Fruit fly (Drosophila melanogaster) whole organism, embryonic: ENCODE data around the gene CG32459.

Experiments
- Antp ChIP-seq: fragments of 200-800 bp; sonication (Bioruptor generic); optimal IDR thresholded peaks from 3 replicates; lab custom pipeline; 2016; ENCODE audit warnings: missing biosample characterization, missing genetic modification characterization
- CG10462 ChIP-seq: fragments of 200-800 bp; sonication (Bioruptor generic); optimal IDR thresholded peaks from 2 replicates; lab custom pipeline; 2016; ENCODE audit warnings: missing biosample characterization, missing genetic modification characterization
- CG11093 ChIP-seq: fragments of 200-800 bp; sonication (Bioruptor generic); IDR thresholded peaks from 3 replicates; pipeline ENCODE4 v1.3.6; 2022; ENCODE audit warnings: missing biosample characterization, missing genetic modification characterization
- CG13424 ChIP-seq: fragments of 200-800 bp; sonication (Bioruptor generic); optimal IDR thresholded peaks from 2 replicates; lab custom pipeline; 2019; ENCODE audit warnings: missing biosample characterization, mild to moderate bottlenecking, missing genetic modification characterization, moderate library complexity
- CG15514 ChIP-seq: fragments of 200-800 bp; sonication (Bioruptor generic); optimal IDR thresholded peaks from 3 replicates; lab custom pipeline; 2017; ENCODE audit warnings: missing biosample characterization, missing genetic modification characterization, mild to moderate bottlenecking, moderate library complexity, missing genetic modification reagents
- CG17186 ChIP-seq: fragments of 200-800 bp; sonication (Bioruptor generic); optimal IDR thresholded peaks from 3 replicates; lab custom pipeline; 2017; ENCODE audit warnings: missing biosample characterization, missing genetic modification reagents, missing genetic modification characterization
- CG17912 ChIP-seq: fragments of 200-800 bp; sonication (Bioruptor generic); optimal IDR thresholded peaks from 2 replicates; lab custom pipeline; 2018; ENCODE audit warnings: missing biosample characterization, mild to moderate bottlenecking, missing genetic modification characterization
- CG43689 ChIP-seq: fragments of 200-800 bp; sonication (Bioruptor generic); IDR thresholded peaks from 2 replicates; pipeline ENCODE4 v1.3.6; 2022; ENCODE audit warnings: missing biosample characterization, missing genetic modification characterization
- CG5953 ChIP-seq: fragments of 200-800 bp; sonication (Bioruptor generic); IDR thresholded peaks from 2 replicates; pipeline ENCODE4 v1.3.6; 2022; ENCODE audit warnings: missing biosample characterization, missing genetic modification characterization
- CG6254 ChIP-seq: fragments of 200-800 bp; sonication (Bioruptor generic); optimal IDR thresholded peaks from 3 replicates; lab custom pipeline; 2017; ENCODE audit warnings: mild to moderate bottlenecking, missing biosample characterization, missing genetic modification reagents, missing genetic modification characterization
- CG6654 ChIP-seq: fragments of 200-800 bp; sonication (Bioruptor generic); optimal IDR thresholded peaks from 2 replicates; lab custom pipeline; 2017; ENCODE audit warnings: missing biosample characterization, mild to moderate bottlenecking, missing genetic modification characterization
- CG7963 ChIP-seq: fragments of 200-800 bp; sonication (Bioruptor generic); IDR thresholded peaks from 3 replicates; pipeline ENCODE4 v1.3.6; 2022; ENCODE audit warnings: missing biosample characterization, missing genetic modification characterization; ENCODE audit not compliant: partially characterized antibody
- Dad ChIP-seq: fragments of 200-800 bp; sonication (Bioruptor generic); optimal IDR thresholded peaks from 3 replicates; lab custom pipeline; 2016; ENCODE audit warnings: missing biosample characterization, missing genetic modification characterization
- Dp ChIP-seq: fragments of 200-800 bp; sonication (Bioruptor generic); optimal IDR thresholded peaks from 2 replicates; lab custom pipeline; 2018; ENCODE audit warnings: missing biosample characterization, mild to moderate bottlenecking, missing genetic modification characterization, moderate library complexity
- Elba2 ChIP-seq: fragments of 200-800 bp; sonication (Bioruptor generic); optimal IDR thresholded peaks from 3 replicates; lab custom pipeline; 2016; ENCODE audit warnings: missing biosample characterization, missing genetic modification characterization
- Hey ChIP-seq: fragments of 200-800 bp; sonication (Bioruptor generic); optimal IDR thresholded peaks from 3 replicates; lab custom pipeline; 2018; ENCODE audit warnings: missing biosample characterization, mild to moderate bottlenecking, missing genetic modification characterization
- Hsf ChIP-seq: fragments of 200-800 bp; sonication (Bioruptor generic); optimal IDR thresholded peaks from 3 replicates; lab custom pipeline; 2016; ENCODE audit warnings: missing biosample characterization, missing genetic modification characterization
- Med ChIP-seq: fragments of 200-800 bp; sonication (Bioruptor generic); peaks from one replicate; lab custom pipeline; 2016; ENCODE audit warnings: missing biosample characterization, missing genetic modification characterization, mild to moderate bottlenecking, inconsistent platforms, moderate library complexity
- Mrtf ChIP-seq: fragments of 200-800 bp; sonication (Bioruptor generic); IDR thresholded peaks from 3 replicates; pipeline ENCODE4 v1.3.6; 2022; ENCODE audit warnings: missing biosample characterization, missing genetic modification characterization
- Ptx1 ChIP-seq: fragments of 200-800 bp; sonication (Bioruptor generic); IDR thresholded peaks from 2 replicates; pipeline ENCODE4 v1.3.6; 2022; ENCODE audit warnings: missing biosample characterization, missing genetic modification characterization
- Rfx ChIP-seq: fragments of 200-800 bp; sonication (Bioruptor generic); IDR thresholded peaks from 2 replicates; pipeline ENCODE4 v1.3.6; 2022; ENCODE audit warnings: missing biosample characterization, missing genetic modification characterization
- Six4 ChIP-seq: fragments of 200-800 bp; sonication (Bioruptor generic); optimal IDR thresholded peaks from 2 replicates; lab custom pipeline; 2016; ENCODE audit warnings: missing biosample characterization, missing genetic modification characterization
- Sox100B ChIP-seq: fragments of 200-800 bp; sonication (Bioruptor generic); optimal IDR thresholded peaks from 3 replicates; lab custom pipeline; 2018; ENCODE audit warnings: missing biosample characterization, mild to moderate bottlenecking, missing genetic modification characterization
- Trl ChIP-seq, 3 experiments: fragments of >200 bp in 2 of 3; fragments of 200-800 bp in 1 of 3; sonication (Bioruptor generic) in 1 of 3; optimal IDR thresholded peaks; 2 replicates in 1 of 3; 3 replicates in 2 of 3; lab custom pipeline; 2016 to 2017; ENCODE audit warnings: missing biosample characterization in 1 of 3, missing genetic modification characterization in 1 of 3
- Xbp1 ChIP-seq: fragments of 200-800 bp; sonication (Bioruptor generic); optimal IDR thresholded peaks from 3 replicates; lab custom pipeline; 2016; ENCODE audit warnings: missing biosample characterization, mild to moderate bottlenecking, missing genetic modification characterization
- amos ChIP-seq: fragments of 200-800 bp; sonication (Bioruptor generic); IDR thresholded peaks from 2 replicates; pipeline ENCODE4 v1.3.6; 2022; ENCODE audit warnings: missing biosample characterization, missing genetic modification characterization; ENCODE audit not compliant: partially characterized antibody
- ato ChIP-seq: fragments of 200-800 bp; sonication (Bioruptor generic); IDR thresholded peaks from 2 replicates; pipeline ENCODE4 v1.3.6; 2022; ENCODE audit warnings: missing biosample characterization, missing genetic modification characterization; ENCODE audit not compliant: partially characterized antibody
- az2 ChIP-seq: fragments of 200-800 bp; sonication (Bioruptor generic); optimal IDR thresholded peaks from 3 replicates; lab custom pipeline; 2016; ENCODE audit warnings: missing biosample characterization, missing genetic modification characterization
- bigmax ChIP-seq: fragments of 200-800 bp; sonication (Bioruptor generic); optimal IDR thresholded peaks from 2 replicates; lab custom pipeline; 2018; ENCODE audit warnings: missing biosample characterization, mild to moderate bottlenecking, missing genetic modification characterization
- eve ChIP-seq, 2 experiments: fragments of >200 bp; optimal IDR thresholded peaks; 2 replicates each; lab custom pipeline; 2017; ENCODE audit warnings: missing biosample characterization in 2 of 2, missing genetic modification characterization in 2 of 2
- gcm ChIP-seq: fragments of 200-800 bp; sonication (Bioruptor generic); optimal IDR thresholded peaks from 2 replicates; lab custom pipeline; 2019; ENCODE audit warnings: missing biosample characterization, mild to moderate bottlenecking, missing genetic modification characterization, moderate library complexity
- ham ChIP-seq: fragments of 200-800 bp; sonication (Bioruptor generic); IDR thresholded peaks from 2 replicates; pipeline ENCODE4 v1.3.6; 2022; ENCODE audit warnings: missing biosample characterization, missing genetic modification characterization
- hb ChIP-seq: fragments of 200-800 bp; sonication (Bioruptor generic); IDR thresholded peaks from 3 replicates; pipeline ENCODE4 v1.3.6; 2022; ENCODE audit warnings: missing biosample characterization, missing genetic modification characterization; ENCODE audit not compliant: partially characterized antibody
- hbn ChIP-seq: fragments of 200-800 bp; sonication (Bioruptor generic); IDR thresholded peaks from 2 replicates; pipeline ENCODE4 v1.3.6; 2022; ENCODE audit warnings: missing biosample characterization, missing genetic modification characterization; ENCODE audit not compliant: partially characterized antibody
- jing ChIP-seq: fragments of 200-800 bp; sonication (Bioruptor generic); optimal IDR thresholded peaks from 2 replicates; lab custom pipeline; 2018; ENCODE audit warnings: missing biosample characterization, mild to moderate bottlenecking, missing genetic modification characterization
- lab ChIP-seq: fragments of 200-800 bp; sonication (Bioruptor generic); optimal IDR thresholded peaks from 3 replicates; lab custom pipeline; 2017; ENCODE audit warnings: missing biosample characterization, missing genetic modification characterization, mild to moderate bottlenecking, moderate library complexity, missing genetic modification reagents
- mld ChIP-seq: fragments of 200-800 bp; sonication (Bioruptor generic); IDR thresholded peaks from 3 replicates; pipeline ENCODE4 v1.3.6; 2022; ENCODE audit warnings: missing biosample characterization, missing genetic modification characterization; ENCODE audit not compliant: partially characterized antibody
- nmo ChIP-seq: fragments of 200-800 bp; sonication (Bioruptor generic); optimal IDR thresholded peaks from 2 replicates; lab custom pipeline; 2018; ENCODE audit warnings: missing biosample characterization, mild to moderate bottlenecking, missing genetic modification characterization, moderate library complexity
- p53 ChIP-seq: fragments of 200-800 bp; sonication (Bioruptor generic); optimal IDR thresholded peaks from 2 replicates; lab custom pipeline; 2016; ENCODE audit warnings: missing biosample characterization, missing genetic modification characterization
- phol ChIP-seq: fragments of 200-800 bp; sonication (Bioruptor generic); optimal IDR thresholded peaks from 3 replicates; lab custom pipeline; 2018; ENCODE audit warnings: missing biosample characterization, mild to moderate bottlenecking, missing genetic modification characterization, moderate library complexity
- pum ChIP-seq: fragments of 200-800 bp; sonication (Bioruptor generic); optimal IDR thresholded peaks from 2 replicates; lab custom pipeline; 2016; ENCODE audit warnings: missing biosample characterization, missing genetic modification characterization
- schlank ChIP-seq: fragments of 200-800 bp; sonication (Bioruptor generic); optimal IDR thresholded peaks from 2 replicates; lab custom pipeline; 2018; ENCODE audit warnings: missing biosample characterization, mild to moderate bottlenecking, missing genetic modification characterization
- sqz ChIP-seq: fragments of 200-800 bp; sonication (Bioruptor generic); optimal IDR thresholded peaks from 3 replicates; lab custom pipeline; 2018; ENCODE audit warnings: missing biosample characterization, mild to moderate bottlenecking, missing genetic modification characterization
- sr ChIP-seq: fragments of 200-800 bp; sonication (Bioruptor generic); IDR thresholded peaks from 3 replicates; pipeline ENCODE4 v1.3.6; 2022; ENCODE audit warnings: missing biosample characterization, missing genetic modification characterization
- unpg ChIP-seq: fragments of 200-800 bp; sonication (Bioruptor generic); optimal IDR thresholded peaks from 3 replicates; lab custom pipeline; 2018; ENCODE audit warnings: missing biosample characterization, mild to moderate bottlenecking, missing genetic modification characterization, moderate library complexity
- usp ChIP-seq: fragments of >200 bp; optimal IDR thresholded peaks from 2 replicates; lab custom pipeline; 2017; ENCODE audit warnings: missing biosample characterization, missing genetic modification characterization
- vvl ChIP-seq: fragments of 200-800 bp; sonication (Bioruptor generic); IDR thresholded peaks from 2 replicates; pipeline ENCODE4 v1.3.6; 2022; ENCODE audit warnings: missing biosample characterization, missing genetic modification characterization
- z ChIP-seq: fragments of 200-800 bp; sonication (Bioruptor generic); IDR thresholded peaks from 3 replicates; pipeline ENCODE4 v1.3.6; 2022; ENCODE audit warnings: missing biosample characterization, missing genetic modification characterization
- zen ChIP-seq: fragments of 200-800 bp; sonication (Bioruptor generic); optimal IDR thresholded peaks from 3 replicates; lab custom pipeline; 2018; ENCODE audit warnings: missing biosample characterization, mild to moderate bottlenecking, missing genetic modification characterization, moderate library complexity
- zen2 ChIP-seq: fragments of 200-800 bp; sonication (Bioruptor generic); IDR thresholded peaks from 3 replicates; pipeline ENCODE4 v1.3.6; 2022; ENCODE audit warnings: missing biosample characterization, missing genetic modification characterization; ENCODE audit not compliant: partially characterized antibody

Gene CG32459

dm6 chr3L:22871845-22872361 is 16.0 kb upstream of the CG32459 start, which contains the start of the genes CG11109 and Arf1 (continued):
- no peak for TF ChIP-seq az2
- TF ChIP-seq vvl (GFP tag; lab: Robert Waterston, UW), result 0 out of 2 replicates have a peak, but pooled peaks have one; percentile 10
- TF ChIP-seq schlank (tag; lab: Kevin White, UChicago), result no peak
- no peak for TF ChIP-seq Ptx1 (GFP tag; lab: Robert Waterston, UW)
- peak; percentile 19 for TF ChIP-seq nmo
- TF ChIP-seq Hey (tag; lab: Kevin White, UChicago), result no peak
- no peak for TF ChIP-seq Mrtf
- no peak for TF ChIP-seq CG5953 (GFP tag; lab: Robert Waterston, UW)
- no peak for TF ChIP-seq pum
- no peak for TF ChIP-seq gcm
- no peak for TF ChIP-seq p53 (GFP tag; lab: Kevin White, UChicago)
- peak; percentile 50 for TF ChIP-seq Xbp1 (GFP tag; lab: Kevin White, UChicago)
- TF ChIP-seq CG15514 (GFP tag; lab: Kevin White, UChicago), result peak; percentile 90
- TF ChIP-seq CG7963, result peak; percentile 72
- no peak for TF ChIP-seq sr
- no peak for TF ChIP-seq CG11093 (GFP tag; lab: Robert Waterston, UW)
- TF ChIP-seq ham (GFP tag; lab: Robert Waterston, UW), result no peak
- no peak for TF ChIP-seq eve (GFP tag; optimal IDR thresholded peaks at IDR 0.05; lab: Kevin White, UChicago)
- TF ChIP-seq CG6254 (GFP tag; lab: Kevin White, UChicago), result no peak
- TF ChIP-seq Sox100B, result no peak
- TF ChIP-seq Dad (GFP tag; lab: Kevin White, UChicago), result no peak
- no peak for TF ChIP-seq lab (GFP tag; lab: Kevin White, UChicago)
- peak; percentile 81 for TF ChIP-seq Med (GFP tag; lab: Kevin White, UChicago)
- TF ChIP-seq CG13424, result no peak
- TF ChIP-seq Trl (optimal IDR thresholded peaks at IDR 0.05; lab: Kevin White, UChicago), result no peak
- no peak for TF ChIP-seq Trl (GFP tag; optimal IDR thresholded peaks at IDR 0.05; lab: Kevin White, UChicago)
- TF ChIP-seq zen (tag; lab: Kevin White, UChicago), result peak; percentile 0
- peak; percentile 56 for TF ChIP-seq Rfx (GFP tag; lab: Robert Waterston, UW)
- no peak for TF ChIP-seq z (GFP tag; lab: Robert Waterston, UW)
- no peak for TF ChIP-seq jing (GFP tag; lab: Kevin White, UChicago)
- TF ChIP-seq usp (GFP tag; lab: Kevin White, UChicago), result no peak
- peak; percentile 48 for TF ChIP-seq Dp (GFP tag; lab: Kevin White, UChicago)
- TF ChIP-seq Elba2 (GFP tag; lab: Kevin White, UChicago), result no peak
- TF ChIP-seq CG10462, result no peak
- TF ChIP-seq CG6654 (GFP tag; lab: Kevin White, UChicago), result no peak
- TF ChIP-seq zen2 (GFP tag; lab: Robert Waterston, UW), result peak; percentile 61
- peak; percentile 67; the same call in 2 of the 3 replicates for TF ChIP-seq mld (GFP tag; lab: Robert Waterston, UW)
- TF ChIP-seq Six4 (GFP tag; lab: Kevin White, UChicago), result no peak
- TF ChIP-seq Hsf (GFP tag; lab: Kevin White, UChicago), result no peak
- TF ChIP-seq CG17912 (GFP tag; lab: Kevin White, UChicago), result peak; percentile 47
- TF ChIP-seq phol (tag; lab: Kevin White, UChicago), result peak; percentile 6
- TF ChIP-seq hbn, result peak; percentile 59
- TF ChIP-seq amos (GFP tag; lab: Robert Waterston, UW), result peak; percentile 85
- TF ChIP-seq hb (GFP tag; lab: Robert Waterston, UW), result peak; percentile 7; the same call in 1 of the 3 replicates
- TF ChIP-seq ato (GFP tag; lab: Robert Waterston, UW), result peak; percentile 84
- TF ChIP-seq sqz (GFP tag; lab: Kevin White, UChicago), result peak; percentile 7
- no peak for TF ChIP-seq Antp (GFP tag; lab: Kevin White, UChicago)
- no peak for TF ChIP-seq CG43689 (GFP tag; lab: Robert Waterston, UW)
- no peak for TF ChIP-seq unpg
- no peak for TF ChIP-seq bigmax (GFP tag; lab: Kevin White, UChicago)
- peak; percentile 32 for TF ChIP-seq CG17186 (GFP tag; lab: Kevin White, UChicago)
